Worm (Caenorhabditis elegans): ENCODE measurements around the gene R08E3.3.

DNA sequence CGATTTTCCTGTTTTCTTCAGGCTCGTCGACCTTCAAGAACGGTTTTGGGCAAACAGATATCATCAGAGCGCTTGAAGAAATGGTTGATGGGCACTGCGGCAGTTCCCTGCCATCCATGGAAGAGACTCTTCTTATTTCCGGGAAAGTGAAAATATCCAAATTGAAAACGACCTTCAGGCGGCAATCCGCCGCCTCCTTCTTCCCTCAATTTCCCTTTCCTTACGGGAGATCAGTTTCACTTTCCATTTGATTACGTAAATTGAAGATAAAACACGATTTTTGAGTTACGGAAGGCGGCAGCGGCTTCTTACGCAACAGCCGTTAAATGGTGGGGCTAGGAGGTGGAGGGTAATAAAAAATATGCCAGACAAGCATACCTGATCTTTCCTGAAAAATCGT, 9.2 kb upstream of the R08E3.3 start:
- TF ChIP-seq let-607 (tag; optimal IDR thresholded peaks at IDR 0.05) (no peak), somi-1 (GFP tag; optimal IDR thresholded peaks at IDR 0.05) (no peak), bed-1 (GFP tag; IDR thresholded peaks at IDR 0.05) (no peak), repo-1 (tag; optimal IDR thresholded peaks at IDR 0.05) (no peak), nhr-120 (GFP tag; IDR thresholded peaks at IDR 0.05) (no peak), aptf-3 (GFP tag; IDR thresholded peaks at IDR 0.05) (no peak), efl-1 (GFP tag; optimal IDR thresholded peaks at IDR 0.05) (no peak)

Data from whole organism, young adult.